Worm (Caenorhabditis elegans): Measurements from ENCODE around the gene math-16.

DNA sequence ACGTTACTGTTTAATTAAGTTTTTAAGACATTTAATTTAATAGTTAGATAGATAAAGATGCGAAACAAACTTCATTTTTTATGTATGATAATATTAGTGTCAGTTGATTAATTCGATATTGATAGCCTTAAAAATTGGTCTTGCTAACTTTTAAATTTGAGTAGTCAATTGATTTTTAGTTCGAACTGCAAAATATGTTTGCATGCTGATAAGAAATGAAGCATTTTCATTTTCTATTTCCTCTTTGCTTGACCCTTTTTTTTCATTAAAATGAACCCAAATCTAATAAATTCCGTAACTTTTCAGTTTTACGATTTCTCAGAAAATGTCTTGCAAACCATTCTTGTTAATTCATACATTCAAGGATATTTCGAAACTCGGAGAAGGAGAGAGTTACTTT, 26.5 kb upstream of the math-16 start, which contains the start of gene math-22:
- TF ChIP-seq dpl-1 (GFP tag; optimal IDR thresholded peaks at IDR 0.05) (no peak), unc-86 (tag; optimal IDR thresholded peaks at IDR 0.05) (no peak), unc-62 (GFP tag; optimal IDR thresholded peaks at IDR 0.05) (no peak), lin-35 (GFP tag; optimal IDR thresholded peaks at IDR 0.05) (no peak), lir-3 (tag; optimal IDR thresholded peaks at IDR 0.05; ENCODE audit: poor library complexity) (no peak)
